Worm (Caenorhabditis elegans) whole organism, L1 larva: ENCODE results near the gene kcnl-4.

Experiments used
- C16A3.4 ChIP-seq: fragments of 150-350 bp; optimal IDR thresholded peaks from 2 replicates; lab custom pipeline; 2014; ENCODE audit warnings: missing biosample characterization, missing genetic modification characterization
- aha-1 ChIP-seq: fragments of 150-350 bp; optimal IDR thresholded peaks from 2 replicates; lab custom pipeline; 2014; ENCODE audit warnings: missing biosample characterization, missing genetic modification characterization
- aly-2 ChIP-seq: fragments of 150-350 bp; optimal IDR thresholded peaks from 2 replicates; lab custom pipeline; 2014; ENCODE audit warnings: missing biosample characterization, missing genetic modification characterization
- blmp-1 ChIP-seq: fragments of 150-350 bp; optimal IDR thresholded peaks from 2 replicates; lab custom pipeline; 2014; ENCODE audit warnings: missing biosample characterization, missing genetic modification characterization
- ceh-8 ChIP-seq: fragments of 200-800 bp; sonication (Bioruptor generic); optimal IDR thresholded peaks from 2 replicates; lab custom pipeline; 2018; ENCODE audit warnings: mild to moderate bottlenecking, missing genetic modification characterization, moderate library complexity, missing compliant biosample characterization
- dpl-1 ChIP-seq, 3 experiments: fragments of 150-350 bp in 2 of 3; sonication (generic microtip) in 1 of 3; optimal IDR thresholded peaks; 2 replicates each; lab custom pipeline; 2014 to 2017; ENCODE audit warnings: missing biosample characterization in 3 of 3, missing genetic modification characterization in 3 of 3, missing genetic modification reagents in 3 of 3
- efl-1 ChIP-seq, 4 experiments: fragments of 150-350 bp; optimal IDR thresholded peaks in 3 of 4; peaks in 1 of 4; 1 replicate in 1 of 4; 2 replicates in 3 of 4; lab custom pipeline; 2014; ENCODE audit warnings: missing biosample characterization in 2 of 4, missing genetic modification characterization in 2 of 4, missing genetic modification reagents in 2 of 4
- egl-27 ChIP-seq, 2 experiments: fragments of 150-350 bp in 1 of 2; sonication (generic microtip); optimal IDR thresholded peaks; 3 replicates each; lab custom pipeline; 2017 to 2018; ENCODE audit warnings: missing biosample characterization in 2 of 2, missing genetic modification characterization in 2 of 2, missing genetic modification reagents in 2 of 2
- elt-2 ChIP-seq: sonication (generic microtip); optimal IDR thresholded peaks from 2 replicates; lab custom pipeline; 2016; ENCODE audit warnings: missing genetic modification characterization, mild to moderate bottlenecking, inconsistent platforms, missing compliant biosample characterization, missing genetic modification reagents
- fkh-4 ChIP-seq: sonication (generic microtip); optimal IDR thresholded peaks from 2 replicates; lab custom pipeline; 2016; ENCODE audit warnings: missing compliant biosample characterization, missing genetic modification characterization, borderline replicate concordance
- fkh-8 ChIP-seq: sonication (generic microtip); optimal IDR thresholded peaks from 2 replicates; lab custom pipeline; 2016; ENCODE audit warnings: mild to moderate bottlenecking, missing genetic modification characterization, missing compliant biosample characterization
- hlh-17 ChIP-seq: fragments of 200-800 bp; sonication (Bioruptor generic); optimal IDR thresholded peaks from 2 replicates; lab custom pipeline; 2018; ENCODE audit warnings: missing genetic modification characterization, mild to moderate bottlenecking, missing compliant biosample characterization, moderate library complexity, borderline replicate concordance
- lin-14 ChIP-seq: fragments of 200-800 bp; sonication (Bioruptor generic); optimal IDR thresholded peaks from 2 replicates; lab custom pipeline; 2018; ENCODE audit warnings: mild to moderate bottlenecking, missing genetic modification characterization, moderate library complexity, missing compliant biosample characterization
- lin-15B ChIP-seq: fragments of 150-350 bp; sonication (generic microtip); optimal IDR thresholded peaks from 3 replicates; lab custom pipeline; 2014; ENCODE audit warnings: missing biosample characterization, missing genetic modification characterization
- lin-35 ChIP-seq, 2 experiments: fragments of 150-350 bp; optimal IDR thresholded peaks; 2 replicates each; lab custom pipeline; 2014; ENCODE audit warnings: missing biosample characterization in 2 of 2, missing genetic modification characterization in 2 of 2, missing genetic modification reagents in 2 of 2
- lsy-2 ChIP-seq, 2 experiments: fragments of 150-350 bp; optimal IDR thresholded peaks; 2 replicates each; lab custom pipeline; 2014; ENCODE audit warnings: missing biosample characterization in 2 of 2, missing genetic modification characterization in 2 of 2
- mep-1 ChIP-seq: fragments of 150-350 bp; optimal IDR thresholded peaks from 2 replicates; lab custom pipeline; 2014; ENCODE audit warnings: missing biosample characterization, missing genetic modification characterization
- nhr-47 ChIP-seq: sonication (generic microtip); optimal IDR thresholded peaks from 2 replicates; lab custom pipeline; 2016; ENCODE audit warnings: mild to moderate bottlenecking, missing genetic modification characterization, moderate library complexity, missing compliant biosample characterization
- nhr-71 ChIP-seq: sonication (generic microtip); optimal IDR thresholded peaks from 2 replicates; lab custom pipeline; 2016; ENCODE audit warnings: mild to moderate bottlenecking, missing genetic modification characterization, moderate library complexity, missing compliant biosample characterization
- nhr-85 ChIP-seq: sonication (generic microtip); peaks from one replicate; lab custom pipeline; 2016; ENCODE audit warnings: missing genetic modification characterization, inconsistent platforms, missing compliant biosample characterization
- nhr-90 ChIP-seq: sonication (generic microtip); optimal IDR thresholded peaks from 2 replicates; lab custom pipeline; 2016; ENCODE audit warnings: mild to moderate bottlenecking, missing genetic modification characterization, missing compliant biosample characterization; ENCODE audit not compliant: poor library complexity
- pqm-1 ChIP-seq: sonication (generic microtip); optimal IDR thresholded peaks from 3 replicates; lab custom pipeline; 2017; ENCODE audit warnings: missing biosample characterization, missing genetic modification characterization
- snu-23 ChIP-seq: sonication (generic microtip); optimal IDR thresholded peaks from 2 replicates; lab custom pipeline; 2016; ENCODE audit warnings: missing genetic modification characterization, missing compliant biosample characterization
- sox-4 ChIP-seq: sonication (generic microtip); optimal IDR thresholded peaks from 2 replicates; lab custom pipeline; 2016; ENCODE audit warnings: missing genetic modification characterization, missing compliant biosample characterization
- sptf-1 ChIP-seq: fragments of 150-350 bp; optimal IDR thresholded peaks from 2 replicates; lab custom pipeline; 2014; ENCODE audit warnings: missing biosample characterization, missing genetic modification characterization
- unc-62 ChIP-seq: fragments of 150-350 bp; optimal IDR thresholded peaks from 2 replicates; lab custom pipeline; 2014; ENCODE audit warnings: missing biosample characterization, missing genetic modification reagents, missing genetic modification characterization
- zip-4 ChIP-seq: fragments of 200-800 bp; sonication (Bioruptor generic); optimal IDR thresholded peaks from 2 replicates; lab custom pipeline; 2018; ENCODE audit warnings: mild to moderate bottlenecking, missing genetic modification characterization, moderate library complexity, missing compliant biosample characterization

Gene kcnl-4

DNA sequence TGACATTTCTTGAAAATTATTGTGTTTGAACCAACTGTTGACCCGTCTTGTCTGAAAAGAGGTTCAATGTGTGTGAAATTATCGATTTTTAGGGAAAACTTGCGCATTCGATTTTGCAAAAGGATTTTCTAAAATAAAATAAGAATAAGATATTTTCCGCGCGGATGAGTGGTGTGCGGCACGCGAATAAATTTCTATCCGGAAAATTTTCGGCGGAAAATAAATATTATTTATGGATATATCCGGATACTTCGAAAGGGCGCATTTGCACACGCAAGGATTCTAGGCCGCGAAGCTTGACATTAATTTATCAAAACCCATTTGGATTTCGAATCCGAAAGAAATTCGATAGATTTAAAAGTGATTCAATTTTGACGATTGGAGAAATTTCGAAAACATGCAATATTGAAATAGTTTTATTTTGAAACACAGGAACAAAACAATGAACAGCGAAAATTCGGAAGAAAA lies 14.9 kb downstream of the kcnl-4 start, which contains the start of gene rike-1:
rike-1 (minus strand) TSS at position 51 of the 468 bp plus-strand sequence.
- TF ChIP-seq pqm-1 (tag; lab: Kevin White, UChicago) (no peak), nhr-90 (no peak), snu-23 (peak; percentile 2), lin-35 (GFP tag; optimal IDR thresholded peaks at IDR 0.05; lab: Kevin White, UChicago) (peak in 1 of 2 experiments; percentile 2), lin-15B (tag; lab: Kevin White, UChicago) (peak; percentile 14), hlh-17 (GFP tag; lab: Kevin White, UChicago) (no peak), dpl-1 (GFP tag; optimal IDR thresholded peaks at IDR 0.05; lab: Kevin White, UChicago) (peak in 1 of 3 experiments; percentile 49), efl-1 (optimal IDR thresholded peaks at IDR 0.05; lab: Kevin White, UChicago) (peak; percentile 27 to 34), efl-1 (GFP tag; optimal IDR thresholded peaks at IDR 0.05 in 1 of 2; lab: Kevin White, UChicago) (no peak), lsy-2 (tag; optimal IDR thresholded peaks at IDR 0.05; lab: Kevin White, UChicago) (peak in 1 of 2 experiments; percentile 56), lin-14 (GFP tag; lab: Kevin White, UChicago) (peak; percentile 59), blmp-1 (tag; lab: Kevin White, UChicago) (peak; percentile 52), nhr-47 (tag; lab: Kevin White, UChicago) (peak; percentile 21), fkh-8 (tag; lab: Kevin White, UChicago) (peak; percentile 15), nhr-71 (tag; lab: Kevin White, UChicago) (peak; percentile 42)

DNA sequence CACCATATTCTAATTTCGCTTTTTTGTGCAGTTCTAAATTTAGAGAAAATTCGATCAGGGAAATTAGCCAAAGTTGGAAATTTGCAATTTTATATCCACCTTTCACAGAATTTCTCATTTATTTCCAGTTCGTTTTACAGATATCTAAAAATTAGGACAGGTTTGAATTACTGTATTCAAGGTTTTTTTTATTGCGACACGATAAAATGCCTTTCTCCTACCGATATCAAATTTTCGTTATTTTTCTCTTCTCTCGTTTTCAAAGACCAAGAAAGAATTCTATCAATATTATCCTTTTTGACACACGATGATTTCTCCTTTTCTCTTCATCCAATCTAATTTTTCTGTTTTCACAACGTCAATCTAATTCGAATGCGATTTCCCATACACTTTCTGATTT lies 15.7 kb downstream of the kcnl-4 start, which contains the start of gene C53A5.13:
C53A5.13 (plus strand) TSS at position 301 of the 400 bp plus-strand sequence.
- peak; percentile 60 for TF ChIP-seq blmp-1 (tag; lab: Kevin White, UChicago)
- TF ChIP-seq nhr-71 (tag; lab: Kevin White, UChicago) = no peak
- peak; percentile 58 for TF ChIP-seq nhr-85 (tag; lab: Kevin White, UChicago)

DNA sequence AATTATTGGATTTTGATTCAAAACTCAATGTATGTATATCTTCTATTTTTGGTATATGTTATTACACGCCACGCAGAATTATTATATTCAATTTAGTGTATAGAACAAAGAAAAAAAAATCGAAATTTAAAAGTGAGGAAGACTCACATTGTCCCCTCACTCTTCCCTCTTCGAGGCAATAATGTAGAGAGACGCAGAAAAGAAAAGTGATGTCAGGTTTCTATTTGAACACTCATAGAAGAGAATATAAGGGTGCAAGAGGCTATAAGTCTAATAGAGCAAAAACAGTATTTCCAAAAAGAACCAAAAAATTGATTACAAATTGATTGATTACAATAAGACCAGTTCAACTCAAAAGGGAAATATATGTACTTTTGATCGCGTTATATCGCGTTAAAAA lies 17.6 kb downstream of the kcnl-4 start:
- TF ChIP-seq sptf-1 (tag; lab: Kevin White, UChicago) (no peak), fkh-4 (tag; lab: Kevin White, UChicago) (no peak), lsy-2 (tag; optimal IDR thresholded peaks at IDR 0.05; lab: Kevin White, UChicago) (no peak), egl-27 (tag; optimal IDR thresholded peaks at IDR 0.05; lab: Kevin White, UChicago) (no peak), efl-1 (optimal IDR thresholded peaks at IDR 0.05; lab: Kevin White, UChicago) (no peak), efl-1 (GFP tag; optimal IDR thresholded peaks at IDR 0.05 in 1 of 2; lab: Kevin White, UChicago) (peak in 1 of 2 experiments; percentile 10), zip-4 (no peak), nhr-71 (tag; lab: Kevin White, UChicago) (no peak), C16A3.4 (tag; lab: Kevin White, UChicago) (no peak), blmp-1 (tag; lab: Kevin White, UChicago) (peak; percentile 71), elt-2 (tag; lab: Kevin White, UChicago) (no peak), nhr-90 (no peak), mep-1 (tag; lab: Kevin White, UChicago) (peak; percentile 17), pqm-1 (tag; lab: Kevin White, UChicago) (no peak), aly-2 (no peak)

DNA sequence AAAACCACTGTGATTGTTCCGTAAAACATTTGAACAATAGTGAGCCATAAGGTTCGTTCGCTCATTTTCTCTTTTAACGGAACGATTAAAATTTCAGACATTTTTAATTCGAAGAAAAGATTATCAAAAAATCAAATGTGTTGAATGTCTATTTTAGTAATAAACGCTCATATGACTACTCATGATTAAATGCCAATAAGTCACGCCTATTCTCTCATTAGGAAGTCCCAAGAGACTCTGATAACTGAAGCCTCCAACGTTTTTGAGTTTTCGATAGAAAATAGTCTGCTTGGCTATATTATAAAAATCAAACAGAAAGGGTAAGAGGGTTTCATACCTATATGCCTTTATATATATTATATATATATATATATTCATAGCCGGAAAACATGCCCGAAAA lies 25.3 kb downstream of the kcnl-4 start, which contains the start of gene srg-47:
srg-47 (minus strand) TSS at position 101 of the 400 bp plus-strand sequence.
- TF ChIP-seq snu-23 (no peak), ceh-8 (GFP tag; lab: Kevin White, UChicago) (peak; percentile 41)

DNA sequence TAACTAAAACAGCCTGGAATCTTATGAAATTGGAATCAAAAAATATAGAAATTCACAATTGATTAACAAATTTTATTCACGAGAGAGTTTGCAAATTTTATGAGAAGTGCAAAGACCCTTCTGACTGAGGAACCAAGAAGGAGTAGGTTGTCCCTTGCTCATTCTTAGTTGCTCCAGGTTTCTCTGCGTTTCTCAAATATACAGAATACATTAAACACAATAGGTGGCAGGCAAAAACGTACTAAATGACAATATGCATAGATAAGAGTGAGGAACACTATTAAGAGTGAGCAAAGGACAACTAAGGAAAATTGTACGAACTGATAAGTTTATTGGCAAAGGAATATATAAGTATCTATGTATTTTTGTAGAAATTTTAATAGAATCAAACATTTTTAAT lies 27.8 kb downstream of the kcnl-4 start, which contains the start of gene C53A5.9:
C53A5.9 (minus strand) TSS at position 101 of the 400 bp plus-strand sequence.
- TF ChIP-seq efl-1 (optimal IDR thresholded peaks at IDR 0.05; lab: Kevin White, UChicago) (no peak), efl-1 (GFP tag; optimal IDR thresholded peaks at IDR 0.05 in 1 of 2; lab: Kevin White, UChicago) (peak in 1 of 2 experiments; percentile 14), aha-1 (tag; lab: Kevin White, UChicago) (no peak)

DNA sequence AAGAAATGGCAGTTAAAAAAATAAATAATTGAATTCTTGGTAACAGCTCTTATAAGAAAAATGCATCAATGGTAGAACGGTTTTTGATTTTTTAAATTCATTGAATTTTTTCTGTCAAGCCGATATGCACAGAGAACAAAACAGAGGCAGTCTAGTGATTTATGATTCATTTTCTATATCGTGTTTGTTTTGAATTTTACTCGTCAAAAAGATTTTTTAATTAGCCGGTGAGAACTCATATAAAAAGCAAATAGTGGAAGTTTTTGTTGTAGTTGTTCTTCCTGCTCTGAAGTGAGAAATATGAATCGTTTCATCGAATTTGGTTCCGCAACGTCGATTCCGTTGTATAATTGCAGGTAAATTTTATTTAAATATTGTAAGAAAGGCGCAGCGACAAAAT lies 28.4 kb downstream of the kcnl-4 start, which contains the start of gene srt-32:
srt-32 (plus strand) TSS at position 301 of the 400 bp plus-strand sequence.
- TF ChIP-seq elt-2 (tag; lab: Kevin White, UChicago) (no peak), unc-62 (no peak), sox-4 (tag; lab: Kevin White, UChicago) (no peak), ceh-8 (GFP tag; lab: Kevin White, UChicago) (no peak)
